Fruit fly (Drosophila melanogaster) whole organism, embryonic: ENCODE data around the gene RpS14a.

ENCODE experiments used
- B-H2 ChIP-seq: fragments of 200-800 bp; sonication (Bioruptor generic); optimal IDR thresholded peaks from 2 replicates; lab custom pipeline; 2018; ENCODE audit warnings: missing biosample characterization, mild to moderate bottlenecking, missing genetic modification characterization
- CG10366 ChIP-seq: fragments of 200-800 bp; sonication (Bioruptor generic); IDR thresholded peaks from 2 replicates; pipeline ENCODE4 v1.3.6; 2022; ENCODE audit warnings: missing biosample characterization, missing genetic modification characterization
- CG10979 ChIP-seq: fragments of 200-800 bp; sonication (Bioruptor generic); optimal IDR thresholded peaks from 2 replicates; lab custom pipeline; 2018; ENCODE audit warnings: missing biosample characterization, mild to moderate bottlenecking, missing genetic modification characterization, moderate library complexity
- CG13296 ChIP-seq: fragments of 200-800 bp; sonication (Bioruptor generic); optimal IDR thresholded peaks from 3 replicates; lab custom pipeline; 2018; ENCODE audit warnings: missing biosample characterization, mild to moderate bottlenecking, missing genetic modification characterization
- CG15269 ChIP-seq: fragments of 200-800 bp; sonication (Bioruptor generic); optimal IDR thresholded peaks from 2 replicates; lab custom pipeline; 2018; ENCODE audit warnings: missing biosample characterization, mild to moderate bottlenecking, missing genetic modification characterization, moderate library complexity
- CG15479 ChIP-seq: fragments of 200-800 bp; sonication (Bioruptor generic); optimal IDR thresholded peaks from 3 replicates; lab custom pipeline; 2019; ENCODE audit warnings: missing biosample characterization, mild to moderate bottlenecking, missing genetic modification characterization, moderate library complexity
- CG17359 ChIP-seq: fragments of 200-800 bp; sonication (Bioruptor generic); optimal IDR thresholded peaks from 3 replicates; lab custom pipeline; 2018; ENCODE audit warnings: missing biosample characterization, mild to moderate bottlenecking, missing genetic modification characterization, moderate library complexity
- CG17612 ChIP-seq: fragments of 200-800 bp; sonication (Bioruptor generic); IDR thresholded peaks from 2 replicates; pipeline ENCODE4 v1.3.6; 2022; ENCODE audit warnings: missing biosample characterization, missing genetic modification characterization
- CG18764 ChIP-seq: fragments of 200-800 bp; sonication (Bioruptor generic); optimal IDR thresholded peaks from 3 replicates; lab custom pipeline; 2016; ENCODE audit warnings: missing biosample characterization, missing genetic modification characterization
- CG2116 ChIP-seq: fragments of 200-800 bp; sonication (Bioruptor generic); optimal IDR thresholded peaks from 3 replicates; lab custom pipeline; 2018; ENCODE audit warnings: missing biosample characterization, mild to moderate bottlenecking, missing genetic modification characterization
- CG2129 ChIP-seq: fragments of 200-800 bp; sonication (Bioruptor generic); IDR thresholded peaks from 2 replicates; pipeline ENCODE4 v1.3.6; 2022; ENCODE audit warnings: missing biosample characterization, missing genetic modification characterization; ENCODE audit not compliant: partially characterized antibody
- CG3163 ChIP-seq: fragments of 200-800 bp; sonication (Bioruptor generic); optimal IDR thresholded peaks from 3 replicates; lab custom pipeline; 2016; ENCODE audit warnings: missing biosample characterization, missing genetic modification characterization
- CG3407 ChIP-seq: fragments of 200-800 bp; sonication (Bioruptor generic); optimal IDR thresholded peaks from 2 replicates; lab custom pipeline; 2018; ENCODE audit warnings: missing biosample characterization, mild to moderate bottlenecking, missing genetic modification characterization
- CG34422 ChIP-seq: fragments of 200-800 bp; sonication (Bioruptor generic); IDR thresholded peaks from 3 replicates; pipeline ENCODE4 v1.3.6; 2022; ENCODE audit warnings: missing biosample characterization, missing genetic modification characterization
- CG4820 ChIP-seq: fragments of 200-800 bp; sonication (Bioruptor generic); optimal IDR thresholded peaks from 3 replicates; lab custom pipeline; 2016; ENCODE audit warnings: missing biosample characterization, missing genetic modification characterization
- CG6765 ChIP-seq: fragments of 200-800 bp; sonication (Bioruptor generic); optimal IDR thresholded peaks from 3 replicates; lab custom pipeline; 2017; ENCODE audit warnings: missing biosample characterization, mild to moderate bottlenecking, missing genetic modification characterization
- CG7556 ChIP-seq: fragments of 200-800 bp; sonication (Bioruptor generic); optimal IDR thresholded peaks from 2 replicates; lab custom pipeline; 2017; ENCODE audit warnings: missing biosample characterization, mild to moderate bottlenecking, missing genetic modification characterization
- CoRest ChIP-seq: fragments of 200-800 bp; sonication (Bioruptor generic); optimal IDR thresholded peaks from 3 replicates; lab custom pipeline; 2018; ENCODE audit warnings: missing biosample characterization, mild to moderate bottlenecking, missing genetic modification characterization, moderate library complexity
- D19A ChIP-seq: fragments of 200-800 bp; optimal IDR thresholded peaks from 3 replicates; lab custom pipeline; 2019; ENCODE audit warnings: missing biosample characterization, mild to moderate bottlenecking, missing genetic modification characterization, moderate library complexity
- Doc3 ChIP-seq: fragments of 200-800 bp; sonication (Bioruptor generic); IDR thresholded peaks from 3 replicates; pipeline ENCODE4 v1.3.6; 2022; ENCODE audit warnings: missing biosample characterization, missing genetic modification characterization; ENCODE audit not compliant: partially characterized antibody
- E2f1 ChIP-seq: fragments of 200-800 bp; sonication (Bioruptor generic); IDR thresholded peaks from 2 replicates; pipeline ENCODE4 v1.3.6; 2022; ENCODE audit warnings: missing biosample characterization, missing genetic modification characterization
- GATAe ChIP-seq: fragments of 200-800 bp; sonication (Bioruptor generic); conservative IDR thresholded peaks from 2 replicates; pipeline ENCODE4 v1.3.6; 2022; ENCODE audit warnings: missing biosample characterization, missing genetic modification characterization
- Gug ChIP-seq: fragments of 200-800 bp; sonication (Bioruptor generic); IDR thresholded peaks from 4 replicates; pipeline ENCODE4 v1.3.6; 2022; ENCODE audit warnings: missing biosample characterization, missing genetic modification characterization
- H2.0 ChIP-seq: fragments of 200-800 bp; sonication (Bioruptor generic); IDR thresholded peaks from 2 replicates; pipeline ENCODE4 v1.3.6; 2022; ENCODE audit warnings: missing biosample characterization, missing genetic modification characterization
- Hsf ChIP-seq: fragments of 200-800 bp; sonication (Bioruptor generic); optimal IDR thresholded peaks from 3 replicates; lab custom pipeline; 2016; ENCODE audit warnings: missing biosample characterization, missing genetic modification characterization
- Meics ChIP-seq: fragments of 200-800 bp; sonication (Bioruptor generic); optimal IDR thresholded peaks from 2 replicates; lab custom pipeline; 2017; ENCODE audit warnings: missing biosample characterization, mild to moderate bottlenecking, missing genetic modification characterization
- Optix ChIP-seq: fragments of 200-800 bp; sonication (Bioruptor generic); IDR thresholded peaks from 3 replicates; pipeline ENCODE4 v1.3.6; 2022; ENCODE audit warnings: missing biosample characterization, missing genetic modification characterization
- Sin3A ChIP-seq: fragments of >200 bp; optimal IDR thresholded peaks from 2 replicates; lab custom pipeline; 2018
- Sox102F ChIP-seq: fragments of 200-800 bp; sonication (Bioruptor generic); optimal IDR thresholded peaks from 2 replicates; lab custom pipeline; 2018; ENCODE audit warnings: missing biosample characterization, mild to moderate bottlenecking, missing genetic modification characterization, moderate library complexity
- Ssrp ChIP-seq: fragments of 200-800 bp; sonication (Bioruptor generic); optimal IDR thresholded peaks from 2 replicates; lab custom pipeline; 2018; ENCODE audit warnings: missing biosample characterization, mild to moderate bottlenecking, missing genetic modification characterization, moderate library complexity
- Trl ChIP-seq, 3 experiments: fragments of >200 bp in 2 of 3; fragments of 200-800 bp in 1 of 3; sonication (Bioruptor generic) in 1 of 3; optimal IDR thresholded peaks; 2 replicates in 1 of 3; 3 replicates in 2 of 3; lab custom pipeline; 2016 to 2017; ENCODE audit warnings: missing biosample characterization in 1 of 3, missing genetic modification characterization in 1 of 3
- amos ChIP-seq: fragments of 200-800 bp; sonication (Bioruptor generic); IDR thresholded peaks from 2 replicates; pipeline ENCODE4 v1.3.6; 2022; ENCODE audit warnings: missing biosample characterization, missing genetic modification characterization; ENCODE audit not compliant: partially characterized antibody
- caup ChIP-seq: fragments of 200-800 bp; sonication (Bioruptor generic); optimal IDR thresholded peaks from 3 replicates; lab custom pipeline; 2017; ENCODE audit warnings: missing biosample characterization, mild to moderate bottlenecking, missing genetic modification characterization, moderate library complexity; ENCODE audit not compliant: severe bottlenecking
- corto ChIP-seq: fragments of 200-800 bp; sonication (Bioruptor generic); optimal IDR thresholded peaks from 2 replicates; lab custom pipeline; 2016; ENCODE audit warnings: missing biosample characterization, mild to moderate bottlenecking, missing genetic modification characterization, moderate library complexity
- gcm ChIP-seq: fragments of 200-800 bp; sonication (Bioruptor generic); optimal IDR thresholded peaks from 2 replicates; lab custom pipeline; 2019; ENCODE audit warnings: missing biosample characterization, mild to moderate bottlenecking, missing genetic modification characterization, moderate library complexity
- gfzf ChIP-seq: fragments of 200-800 bp; sonication (Bioruptor generic); optimal IDR thresholded peaks from 2 replicates; lab custom pipeline; 2016; ENCODE audit warnings: missing biosample characterization, mild to moderate bottlenecking, missing genetic modification characterization, moderate library complexity
- insv ChIP-seq, 2 experiments: fragments of 200-800 bp; sonication (Bioruptor generic); optimal IDR thresholded peaks; 3 replicates each; lab custom pipeline; 2016 to 2018; ENCODE audit warnings: missing biosample characterization in 2 of 2, missing genetic modification characterization in 2 of 2
- nmo ChIP-seq: fragments of 200-800 bp; sonication (Bioruptor generic); optimal IDR thresholded peaks from 2 replicates; lab custom pipeline; 2018; ENCODE audit warnings: missing biosample characterization, mild to moderate bottlenecking, missing genetic modification characterization, moderate library complexity
- prd ChIP-seq, 3 experiments: fragments of >200 bp in 2 of 3; fragments of 200-800 bp in 1 of 3; sonication (Bioruptor generic) in 1 of 3; optimal IDR thresholded peaks in 2 of 3; IDR thresholded peaks in 1 of 3; 2 replicates in 2 of 3; 3 replicates in 1 of 3; pipeline versions ENCODE4 v1.3.6 to Lab custom; 2017 to 2022; ENCODE audit warnings: missing biosample characterization in 1 of 3, missing genetic modification characterization in 1 of 3
- sd ChIP-seq: fragments of 200-800 bp; sonication (Bioruptor generic); optimal IDR thresholded peaks from 3 replicates; lab custom pipeline; 2018; ENCODE audit warnings: missing biosample characterization, mild to moderate bottlenecking, missing genetic modification characterization, moderate library complexity
- slou ChIP-seq: fragments of 200-800 bp; sonication (Bioruptor generic); optimal IDR thresholded peaks from 3 replicates; lab custom pipeline; 2016; ENCODE audit warnings: missing biosample characterization, missing genetic modification characterization
- so ChIP-seq: fragments of 200-800 bp; sonication (Bioruptor generic); IDR thresholded peaks from 3 replicates; pipeline ENCODE4 v1.3.6; 2022; ENCODE audit warnings: missing biosample characterization, missing genetic modification characterization
- stwl ChIP-seq: fragments of 200-800 bp; sonication (Bioruptor generic); optimal IDR thresholded peaks from 3 replicates; lab custom pipeline; 2018; ENCODE audit warnings: missing biosample characterization, mild to moderate bottlenecking, missing genetic modification characterization, moderate library complexity
- tap ChIP-seq: fragments of 200-800 bp; optimal IDR thresholded peaks from 3 replicates; lab custom pipeline; 2019; ENCODE audit warnings: missing biosample characterization, mild to moderate bottlenecking, missing genetic modification characterization, moderate library complexity
- tup ChIP-seq: fragments of 200-800 bp; sonication (Bioruptor generic); optimal IDR thresholded peaks from 2 replicates; lab custom pipeline; 2016; ENCODE audit warnings: missing biosample characterization, mild to moderate bottlenecking, missing genetic modification characterization, moderate library complexity
- vfl ChIP-seq: fragments of 200-800 bp; sonication (Bioruptor generic); optimal IDR thresholded peaks from 2 replicates; lab custom pipeline; 2016; ENCODE audit warnings: missing biosample characterization, missing genetic modification characterization
- wek ChIP-seq: fragments of 200-800 bp; sonication (Bioruptor generic); optimal IDR thresholded peaks from 3 replicates; lab custom pipeline; 2018; ENCODE audit warnings: missing biosample characterization, mild to moderate bottlenecking, missing genetic modification characterization, moderate library complexity

Gene RpS14a

dm6 chrX:7893411-7894122 is 40.0 kb upstream of the RpS14a start, which contains the start of the genes CG45089, ND-MNLL and p115 (continued):
- TF ChIP-seq nmo: peak; percentile 73
- TF ChIP-seq CG15479 (GFP tag; lab: Kevin White, UChicago): no peak
- no peak for TF ChIP-seq so
- TF ChIP-seq CG2129: peak; percentile 32
- no peak for TF ChIP-seq Trl (optimal IDR thresholded peaks at IDR 0.05; lab: Kevin White, UChicago)
- peak; percentile 20 for TF ChIP-seq Trl (GFP tag; optimal IDR thresholded peaks at IDR 0.05; lab: Kevin White, UChicago)
- TF ChIP-seq gfzf (GFP tag; lab: Kevin White, UChicago): peak; percentile 12
- no peak for TF ChIP-seq CG17612 (GFP tag; lab: Robert Waterston, UW)
- TF ChIP-seq GATAe (GFP tag; lab: Robert Waterston, UW): no peak
- peak; percentile 82 for TF ChIP-seq CG2116 (GFP tag; lab: Kevin White, UChicago)
- peak; percentile 33 for TF ChIP-seq Meics (GFP tag; lab: Kevin White, UChicago)
- TF ChIP-seq CG4820 (GFP tag; lab: Kevin White, UChicago): peak; percentile 36
- TF ChIP-seq H2.0: 0 out of 2 replicates have a peak, but pooled peaks have one; percentile 14
- TF ChIP-seq CG10979 (tag; lab: Kevin White, UChicago): peak; percentile 50
- no peak for TF ChIP-seq CG3163 (GFP tag; lab: Kevin White, UChicago)
- TF ChIP-seq CG17359: peak; percentile 66
- TF ChIP-seq vfl: peak; percentile 45
- 0 out of 3 replicates have a peak, but pooled peaks have one; percentile 18 for TF ChIP-seq Optix (GFP tag; lab: Robert Waterston, UW)
- TF ChIP-seq Sin3A (lab: Kevin White, UChicago): peak; percentile 56
- peak; percentile 59 for TF ChIP-seq stwl (tag; lab: Kevin White, UChicago)
- TF ChIP-seq amos (GFP tag; lab: Robert Waterston, UW): peak; percentile 57
- TF ChIP-seq Doc3 (GFP tag; lab: Robert Waterston, UW): 0 out of 3 replicates have a peak, but pooled peaks have one; percentile 48
- peak; percentile 59 for TF ChIP-seq CG13296 (GFP tag; lab: Kevin White, UChicago)
- peak; percentile 14 for TF ChIP-seq CG3407 (GFP tag; lab: Kevin White, UChicago)
- peak; percentile 35 for TF ChIP-seq Ssrp (tag; lab: Kevin White, UChicago)
- peak; percentile 31 for TF ChIP-seq tup
- peak; percentile 55 for TF ChIP-seq Sox102F
- TF ChIP-seq corto (GFP tag; lab: Kevin White, UChicago): peak; percentile 43
- TF ChIP-seq CG6765 (GFP tag; lab: Kevin White, UChicago): peak; percentile 30
- TF ChIP-seq CG18764 (GFP tag; lab: Kevin White, UChicago): peak; percentile 44
- TF ChIP-seq caup (GFP tag; lab: Kevin White, UChicago): peak; percentile 46
- peak in 1 of 2 experiments; percentile 56 for TF ChIP-seq insv (GFP tag; optimal IDR thresholded peaks at IDR 0.05; lab: Kevin White, UChicago)
- peak; percentile 56; the same call in 1 of the 3 replicates for TF ChIP-seq CG34422
- TF ChIP-seq CG7556 (GFP tag; lab: Kevin White, UChicago): peak; percentile 26
- peak; percentile 48 for TF ChIP-seq Hsf
- peak; percentile 13 for TF ChIP-seq sd
- peak; percentile 64 for TF ChIP-seq CoRest (tag; lab: Kevin White, UChicago)
- peak; percentile 46 for TF ChIP-seq gcm (GFP tag; lab: Kevin White, UChicago)
- peak; percentile 26 for TF ChIP-seq slou
- peak; percentile 56; the same call in 1 of the 4 replicates for TF ChIP-seq Gug
- peak; percentile 74 for TF ChIP-seq B-H2 (GFP tag; lab: Kevin White, UChicago)
- TF ChIP-seq wek (GFP tag; lab: Kevin White, UChicago): no peak
- TF ChIP-seq prd (optimal IDR thresholded peaks at IDR 0.05; lab: Kevin White, UChicago): no peak
- TF ChIP-seq prd (GFP tag; IDR thresholded peaks at IDR 0.05; lab: Robert Waterston, UW): peak; percentile 65
- TF ChIP-seq D19A (tag; lab: Kevin White, UChicago): peak; percentile 33
- peak; percentile 46 for TF ChIP-seq CG10366 (GFP tag; lab: Robert Waterston, UW)
- TF ChIP-seq tap: peak; percentile 39
- TF ChIP-seq CG15269 (tag; lab: Kevin White, UChicago): peak; percentile 62
- no peak for TF ChIP-seq E2f1 (GFP tag; lab: Robert Waterston, UW)
